Fruit fly (Drosophila melanogaster) whole organism, embryonic: ENCODE results near the gene CG42852.

ENCODE experiments used
- Blimp-1 ChIP-seq: fragments of 200-800 bp; sonication (Bioruptor generic); optimal IDR thresholded peaks from 3 replicates; lab custom pipeline; 2018; ENCODE audit warnings: missing biosample characterization, missing genetic modification characterization, mild to moderate bottlenecking, moderate library complexity, missing genetic modification reagents
- C15 ChIP-seq: fragments of 200-800 bp; sonication (Bioruptor generic); IDR thresholded peaks from 3 replicates; pipeline ENCODE4 v1.3.6; 2022; ENCODE audit warnings: missing biosample characterization, missing genetic modification characterization
- CG11504 ChIP-seq: fragments of 200-800 bp; sonication (Bioruptor generic); optimal IDR thresholded peaks from 3 replicates; lab custom pipeline; 2019; ENCODE audit warnings: missing biosample characterization, mild to moderate bottlenecking, missing genetic modification characterization, moderate library complexity
- CG12236 ChIP-seq: fragments of 200-800 bp; sonication (Bioruptor generic); optimal IDR thresholded peaks from 2 replicates; lab custom pipeline; 2016; ENCODE audit warnings: missing biosample characterization, missing genetic modification characterization
- CG12659 ChIP-seq: fragments of 200-800 bp; sonication (Bioruptor generic); optimal IDR thresholded peaks from 3 replicates; lab custom pipeline; 2017; ENCODE audit warnings: mild to moderate bottlenecking, missing biosample characterization, missing genetic modification reagents, missing genetic modification characterization
- CG14710 ChIP-seq: fragments of 200-800 bp; sonication (Bioruptor generic); optimal IDR thresholded peaks from 3 replicates; lab custom pipeline; 2019; ENCODE audit warnings: missing biosample characterization, mild to moderate bottlenecking, missing genetic modification characterization, moderate library complexity
- CG15073 ChIP-seq: fragments of 200-800 bp; sonication (Bioruptor generic); optimal IDR thresholded peaks from 2 replicates; lab custom pipeline; 2016; ENCODE audit warnings: missing biosample characterization, missing genetic modification characterization
- CG15514 ChIP-seq: fragments of 200-800 bp; sonication (Bioruptor generic); optimal IDR thresholded peaks from 3 replicates; lab custom pipeline; 2017; ENCODE audit warnings: missing biosample characterization, missing genetic modification characterization, mild to moderate bottlenecking, moderate library complexity, missing genetic modification reagents
- CG18262 ChIP-seq: fragments of 200-800 bp; optimal IDR thresholded peaks from 3 replicates; lab custom pipeline; 2019; ENCODE audit warnings: missing biosample characterization, mild to moderate bottlenecking, missing genetic modification characterization, moderate library complexity
- CG2712 ChIP-seq: fragments of 200-800 bp; optimal IDR thresholded peaks from 3 replicates; lab custom pipeline; 2019; ENCODE audit warnings: missing biosample characterization, mild to moderate bottlenecking, missing genetic modification characterization, moderate library complexity
- CG2889 ChIP-seq: fragments of 200-800 bp; sonication (Bioruptor generic); IDR thresholded peaks from 3 replicates; pipeline ENCODE4 v1.3.6; 2022; ENCODE audit warnings: missing biosample characterization, missing genetic modification characterization
- CG31441 ChIP-seq: fragments of 200-800 bp; sonication (Bioruptor generic); IDR thresholded peaks from 2 replicates; pipeline ENCODE4 v1.3.6; 2022; ENCODE audit warnings: missing biosample characterization, missing genetic modification characterization
- CG34422 ChIP-seq: fragments of 200-800 bp; sonication (Bioruptor generic); IDR thresholded peaks from 3 replicates; pipeline ENCODE4 v1.3.6; 2022; ENCODE audit warnings: missing biosample characterization, missing genetic modification characterization
- CG4328 ChIP-seq: fragments of 200-800 bp; sonication (Bioruptor generic); optimal IDR thresholded peaks from 3 replicates; lab custom pipeline; 2017; ENCODE audit warnings: missing biosample characterization, missing genetic modification reagents, missing genetic modification characterization
- CG7271 ChIP-seq: fragments of 200-800 bp; sonication (Bioruptor generic); optimal IDR thresholded peaks from 2 replicates; lab custom pipeline; 2018; ENCODE audit warnings: missing biosample characterization, mild to moderate bottlenecking, missing genetic modification characterization, moderate library complexity
- CG7372 ChIP-seq: fragments of 200-800 bp; sonication (Bioruptor generic); IDR thresholded peaks from 2 replicates; pipeline ENCODE4 v1.3.6; 2022; ENCODE audit warnings: missing biosample characterization, missing genetic modification characterization
- CG7839 ChIP-seq: fragments of 200-800 bp; sonication (Bioruptor generic); optimal IDR thresholded peaks from 3 replicates; lab custom pipeline; 2018; ENCODE audit warnings: missing biosample characterization, mild to moderate bottlenecking, missing genetic modification characterization, moderate library complexity
- CG8388 ChIP-seq: fragments of 200-800 bp; sonication (Bioruptor generic); optimal IDR thresholded peaks from 2 replicates; lab custom pipeline; 2019; ENCODE audit warnings: missing biosample characterization, mild to moderate bottlenecking, missing genetic modification characterization, moderate library complexity
- CG8478 ChIP-seq: fragments of >200 bp; optimal IDR thresholded peaks from 2 replicates; lab custom pipeline; 2018
- CG9727 ChIP-seq: fragments of 200-800 bp; sonication (Bioruptor generic); optimal IDR thresholded peaks from 3 replicates; lab custom pipeline; 2017; ENCODE audit warnings: missing biosample characterization, mild to moderate bottlenecking, missing genetic modification characterization
- Camta ChIP-seq: fragments of 200-800 bp; sonication (Bioruptor generic); optimal IDR thresholded peaks from 2 replicates; lab custom pipeline; 2016; ENCODE audit warnings: missing biosample characterization, missing genetic modification characterization
- Chrac-16 ChIP-seq: fragments of 200-800 bp; sonication (Bioruptor generic); optimal IDR thresholded peaks from 3 replicates; lab custom pipeline; 2016; ENCODE audit warnings: missing biosample characterization, missing genetic modification characterization
- CkIIα-i1 ChIP-seq: fragments of 200-800 bp; sonication (Bioruptor generic); IDR thresholded peaks from 2 replicates; pipeline ENCODE4 v1.3.6; 2022; ENCODE audit warnings: missing biosample characterization, missing genetic modification characterization
- Dll ChIP-seq: fragments of 200-800 bp; sonication (Bioruptor generic); IDR thresholded peaks from 4 replicates; pipeline ENCODE4 v1.3.6; 2022; ENCODE audit warnings: missing biosample characterization, missing genetic modification characterization; ENCODE audit not compliant: partially characterized antibody
- Eip74EF ChIP-seq, 2 experiments: fragments of 200-800 bp in 1 of 2; fragments of >200 bp in 1 of 2; sonication (Bioruptor generic) in 1 of 2; optimal IDR thresholded peaks; 2 replicates each; lab custom pipeline; 2017 to 2019; ENCODE audit warnings: missing biosample characterization in 2 of 2, missing genetic modification characterization in 2 of 2, mild to moderate bottlenecking in 1 of 2, moderate library complexity in 1 of 2
- HHEX ChIP-seq: fragments of 200-800 bp; sonication (Bioruptor generic); optimal IDR thresholded peaks from 3 replicates; lab custom pipeline; 2017; ENCODE audit warnings: missing biosample characterization, mild to moderate bottlenecking, missing genetic modification characterization, missing genetic modification reagents
- HLHmδ ChIP-seq: fragments of 200-800 bp; sonication (Bioruptor generic); optimal IDR thresholded peaks from 2 replicates; lab custom pipeline; 2018; ENCODE audit warnings: missing biosample characterization, mild to moderate bottlenecking, missing genetic modification characterization, moderate library complexity
- Med ChIP-seq: fragments of 200-800 bp; sonication (Bioruptor generic); peaks from one replicate; lab custom pipeline; 2016; ENCODE audit warnings: missing biosample characterization, missing genetic modification characterization, mild to moderate bottlenecking, inconsistent platforms, moderate library complexity
- Nf-YB ChIP-seq: fragments of 200-800 bp; sonication (Bioruptor generic); optimal IDR thresholded peaks from 3 replicates; lab custom pipeline; 2019; ENCODE audit warnings: missing biosample characterization, mild to moderate bottlenecking, missing genetic modification characterization, moderate library complexity
- Tbp ChIP-seq: fragments of >200 bp; optimal IDR thresholded peaks from 2 replicates; lab custom pipeline; 2018; ENCODE audit warnings: missing biosample characterization, missing genetic modification characterization
- bbx ChIP-seq: fragments of 200-800 bp; sonication (Bioruptor generic); IDR thresholded peaks from 2 replicates; pipeline ENCODE4 v1.3.6; 2022; ENCODE audit warnings: missing biosample characterization, missing genetic modification characterization; ENCODE audit not compliant: partially characterized antibody
- chm ChIP-seq: fragments of 200-800 bp; sonication (Bioruptor generic); IDR thresholded peaks from 2 replicates; pipeline ENCODE4 v1.3.6; 2022; ENCODE audit warnings: missing biosample characterization, missing genetic modification characterization
- chn ChIP-seq: fragments of 200-800 bp; sonication (Bioruptor generic); optimal IDR thresholded peaks from 2 replicates; lab custom pipeline; 2016; ENCODE audit warnings: missing biosample characterization, missing genetic modification characterization
- crol ChIP-seq: fragments of 200-800 bp; sonication (Bioruptor generic); IDR thresholded peaks from 2 replicates; pipeline ENCODE4 v1.3.6; 2022; ENCODE audit warnings: missing biosample characterization, missing genetic modification characterization
- emc ChIP-seq: fragments of 200-800 bp; sonication (Bioruptor generic); optimal IDR thresholded peaks from 2 replicates; lab custom pipeline; 2016; ENCODE audit warnings: missing biosample characterization, missing genetic modification characterization
- ems ChIP-seq: fragments of 200-800 bp; sonication (Bioruptor generic); optimal IDR thresholded peaks from 3 replicates; lab custom pipeline; 2016; ENCODE audit warnings: missing biosample characterization, missing genetic modification characterization
- gce ChIP-seq: fragments of 200-800 bp; sonication (Bioruptor generic); IDR thresholded peaks from 3 replicates; pipeline ENCODE4 v1.3.6; 2022; ENCODE audit warnings: missing biosample characterization, missing genetic modification characterization
- jumu ChIP-seq: fragments of 200-800 bp; sonication (Bioruptor generic); optimal IDR thresholded peaks from 3 replicates; lab custom pipeline; 2016; ENCODE audit warnings: missing biosample characterization, missing genetic modification characterization
- kni ChIP-seq: fragments of 200-800 bp; sonication (Bioruptor generic); optimal IDR thresholded peaks from 3 replicates; lab custom pipeline; 2017; ENCODE audit warnings: mild to moderate bottlenecking, missing biosample characterization, missing genetic modification reagents, missing genetic modification characterization
- nerfin-1 ChIP-seq: fragments of 200-800 bp; sonication (Bioruptor generic); optimal IDR thresholded peaks from 3 replicates; lab custom pipeline; 2019; ENCODE audit warnings: missing biosample characterization, mild to moderate bottlenecking, missing genetic modification characterization, moderate library complexity
- pnt ChIP-seq: fragments of 200-800 bp; sonication (Bioruptor generic); optimal IDR thresholded peaks from 3 replicates; lab custom pipeline; 2016; ENCODE audit warnings: missing biosample characterization, missing genetic modification characterization
- salm ChIP-seq: fragments of 200-800 bp; sonication (Bioruptor generic); optimal IDR thresholded peaks from 2 replicates; lab custom pipeline; 2018; ENCODE audit warnings: missing biosample characterization, mild to moderate bottlenecking, missing genetic modification characterization
- sc ChIP-seq, 3 experiments: fragments of >200 bp in 2 of 3; fragments of 200-800 bp in 1 of 3; sonication (Bioruptor generic) in 1 of 3; optimal IDR thresholded peaks; 2 replicates in 2 of 3; 3 replicates in 1 of 3; lab custom pipeline; 2017; ENCODE audit warnings: mild to moderate bottlenecking in 1 of 3, missing biosample characterization in 1 of 3, missing genetic modification characterization in 1 of 3, missing genetic modification reagents in 1 of 3
- shn ChIP-seq: fragments of 200-800 bp; sonication (Bioruptor generic); optimal IDR thresholded peaks from 3 replicates; lab custom pipeline; 2016; ENCODE audit warnings: missing biosample characterization, missing genetic modification characterization
- sr ChIP-seq: fragments of 200-800 bp; sonication (Bioruptor generic); IDR thresholded peaks from 3 replicates; pipeline ENCODE4 v1.3.6; 2022; ENCODE audit warnings: missing biosample characterization, missing genetic modification characterization
- trem ChIP-seq: fragments of 200-800 bp; optimal IDR thresholded peaks from 3 replicates; lab custom pipeline; 2019; ENCODE audit warnings: missing biosample characterization, mild to moderate bottlenecking, missing genetic modification characterization, moderate library complexity
- tx ChIP-seq: fragments of 200-800 bp; sonication (Bioruptor generic); optimal IDR thresholded peaks from 2 replicates; lab custom pipeline; 2016; ENCODE audit warnings: missing biosample characterization, missing genetic modification characterization
- unc-4 ChIP-seq: fragments of 200-800 bp; sonication (Bioruptor generic); IDR thresholded peaks from 2 replicates; pipeline ENCODE4 v1.3.6; 2022; ENCODE audit warnings: missing biosample characterization, missing genetic modification characterization; ENCODE audit not compliant: partially characterized antibody
- yki ChIP-seq: fragments of >200 bp; optimal IDR thresholded peaks from 3 replicates; lab custom pipeline; 2018

CG42852 gene

DNA sequence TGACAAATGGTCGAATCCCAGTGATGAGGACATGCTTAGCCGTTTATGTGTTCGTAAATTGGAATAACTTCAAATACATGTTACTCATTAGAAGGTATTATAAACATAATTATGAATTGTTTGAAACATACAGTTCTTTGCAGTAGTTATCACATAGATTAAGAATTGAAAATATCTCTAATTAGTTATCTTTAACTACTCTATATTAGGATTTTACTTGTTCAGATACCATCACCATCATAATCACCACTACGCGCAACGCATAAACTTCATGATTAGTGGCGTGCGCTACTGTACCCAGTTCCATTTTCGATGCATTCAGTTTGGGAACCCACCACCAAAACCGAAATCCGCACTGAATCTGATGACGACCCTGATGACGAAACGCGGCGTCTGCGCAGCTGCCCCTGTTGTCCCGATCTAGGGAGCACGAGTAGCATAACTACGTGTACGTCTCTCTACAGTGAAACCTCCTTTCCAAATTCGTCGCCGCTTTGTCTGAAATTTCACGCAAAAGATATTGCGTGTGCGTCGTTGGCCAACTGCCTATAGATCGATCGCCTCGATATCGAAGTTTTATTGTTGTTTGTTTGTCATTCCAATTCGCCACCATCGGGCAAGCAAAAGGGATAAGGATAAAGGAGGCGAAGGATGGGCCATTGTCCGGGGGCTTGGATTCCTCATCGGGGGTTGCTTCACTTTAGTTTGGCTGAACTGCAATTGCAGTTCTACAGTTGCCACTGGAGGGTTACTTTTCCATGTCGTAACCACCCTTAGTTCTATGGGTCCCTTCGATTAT lies 11.2 kb upstream of the CG42852 start (continued):
- TF ChIP-seq chm (no peak), Eip74EF (GFP tag; optimal IDR thresholded peaks at IDR 0.05; lab: Kevin White, UChicago) (no peak), Camta (GFP tag; lab: Kevin White, UChicago) (no peak), jumu (GFP tag; lab: Kevin White, UChicago) (no peak), kni (peak; percentile 27), unc-4 (GFP tag; lab: Robert Waterston, UW) (no peak), CG11504 (tag; lab: Kevin White, UChicago) (no peak), C15 (GFP tag; lab: Robert Waterston, UW) (no peak), CG15514 (no peak), CkIIα-i1 (GFP tag; lab: Robert Waterston, UW) (no peak), CG14710 (tag; lab: Kevin White, UChicago) (peak; percentile 60), Tbp (GFP tag; lab: Kevin White, UChicago) (no peak), emc (GFP tag; lab: Kevin White, UChicago) (no peak), CG15073 (GFP tag; lab: Kevin White, UChicago) (no peak), CG12659 (GFP tag; lab: Kevin White, UChicago) (no peak), tx (GFP tag; lab: Kevin White, UChicago) (no peak), CG2889 (GFP tag; lab: Robert Waterston, UW) (no peak), sr (no peak), Dll (GFP tag; lab: Robert Waterston, UW) (no peak), CG18262 (tag; lab: Kevin White, UChicago) (peak; percentile 72), CG31441 (GFP tag; lab: Robert Waterston, UW) (peak; percentile 46; the same call in 1 of the 2 replicates), CG2712 (peak; percentile 62), Med (GFP tag; lab: Kevin White, UChicago) (peak; percentile 50), pnt (no peak), Chrac-16 (GFP tag; lab: Kevin White, UChicago) (no peak), CG12236 (GFP tag; lab: Kevin White, UChicago) (no peak), yki (no peak), trem (tag; lab: Kevin White, UChicago) (peak; percentile 42), CG7271 (tag; lab: Kevin White, UChicago) (no peak), gce (GFP tag; lab: Robert Waterston, UW) (no peak), salm (tag; lab: Kevin White, UChicago) (no peak), bbx (no peak), chn (GFP tag; lab: Kevin White, UChicago) (no peak), ems (GFP tag; lab: Kevin White, UChicago) (no peak), CG8388 (GFP tag; lab: Kevin White, UChicago) (peak; percentile 23), CG9727 (GFP tag; lab: Kevin White, UChicago) (peak; percentile 63), Blimp-1 (peak; percentile 51), sc (optimal IDR thresholded peaks at IDR 0.05; lab: Kevin White, UChicago) (no peak), sc (GFP tag; optimal IDR thresholded peaks at IDR 0.05; lab: Kevin White, UChicago) (no peak), HHEX (GFP tag; lab: Kevin White, UChicago) (no peak), shn (GFP tag; lab: Kevin White, UChicago) (no peak), crol (GFP tag; lab: Robert Waterston, UW) (no peak), CG8478 (lab: Kevin White, UChicago) (no peak), CG34422 (GFP tag; lab: Robert Waterston, UW) (no peak), CG7372 (GFP tag; lab: Robert Waterston, UW) (no peak), nerfin-1 (tag; lab: Kevin White, UChicago) (peak; percentile 19), HLHmδ (peak; percentile 56), CG7839 (tag; lab: Kevin White, UChicago) (peak; percentile 30), CG4328 (GFP tag; lab: Kevin White, UChicago) (no peak), Nf-YB (GFP tag; lab: Kevin White, UChicago) (no peak)
